Worm (Caenorhabditis elegans) whole organism, L2 larva: ENCODE measurements around the gene pars-1.

Experiments
- C34F6.9 ChIP-seq: fragments of 150-350 bp; optimal IDR thresholded peaks from 2 replicates; lab custom pipeline; 2014; ENCODE audit warnings: missing biosample characterization, missing genetic modification characterization
- F13H6.1 ChIP-seq: sonication (generic microtip); optimal IDR thresholded peaks from 2 replicates; lab custom pipeline; 2016; ENCODE audit warnings: missing genetic modification characterization, missing compliant biosample characterization
- R02D3.7 ChIP-seq: fragments of 150-350 bp; optimal IDR thresholded peaks from 2 replicates; lab custom pipeline; 2014; ENCODE audit warnings: missing biosample characterization, missing genetic modification characterization
- Y55F3AM.14 ChIP-seq: fragments of 200-800 bp; sonication (Bioruptor generic); optimal IDR thresholded peaks from 2 replicates; lab custom pipeline; 2018; ENCODE audit warnings: mild to moderate bottlenecking, missing genetic modification characterization, missing compliant biosample characterization
- ama-1 ChIP-seq: fragments of 150-350 bp; optimal IDR thresholded peaks from 2 replicates; lab custom pipeline; 2018; ENCODE audit warnings: inconsistent platforms
- blmp-1 ChIP-seq: sonication (generic microtip); optimal IDR thresholded peaks from 2 replicates; lab custom pipeline; 2017; ENCODE audit warnings: missing genetic modification characterization, mild to moderate bottlenecking, missing compliant biosample characterization, antibody characterized with exemption, moderate library complexity; ENCODE audit not compliant: insufficient read depth
- ceh-16 ChIP-seq: fragments of 150-350 bp; optimal IDR thresholded peaks from 2 replicates; lab custom pipeline; 2014; ENCODE audit warnings: missing biosample characterization, missing genetic modification characterization
- ceh-82 ChIP-seq: fragments of 150-350 bp; optimal IDR thresholded peaks from 2 replicates; lab custom pipeline; 2014; ENCODE audit warnings: missing biosample characterization, missing genetic modification characterization
- crh-2 ChIP-seq: sonication (generic microtip); optimal IDR thresholded peaks from 2 replicates; lab custom pipeline; 2017; ENCODE audit warnings: missing biosample characterization, missing genetic modification characterization
- egl-27 ChIP-seq: sonication (generic microtip); optimal IDR thresholded peaks from 3 replicates; lab custom pipeline; 2017; ENCODE audit warnings: missing biosample characterization, missing genetic modification reagents, missing genetic modification characterization
- elt-1 ChIP-seq: fragments of 150-350 bp; optimal IDR thresholded peaks from 2 replicates; lab custom pipeline; 2014; ENCODE audit warnings: missing biosample characterization, missing genetic modification characterization
- fos-1 ChIP-seq: fragments of 150-350 bp; optimal IDR thresholded peaks from 2 replicates; lab custom pipeline; 2014; ENCODE audit warnings: missing biosample characterization, missing genetic modification characterization
- gmeb-1 ChIP-seq: fragments of 150-350 bp; optimal IDR thresholded peaks from 2 replicates; lab custom pipeline; 2014; ENCODE audit warnings: missing biosample characterization, missing genetic modification characterization
- lin-13 ChIP-seq: fragments of 150-350 bp; optimal IDR thresholded peaks from 2 replicates; lab custom pipeline; 2014; ENCODE audit warnings: missing biosample characterization, missing genetic modification reagents, missing genetic modification characterization
- lin-39 ChIP-seq: fragments of 150-350 bp; optimal IDR thresholded peaks from 2 replicates; lab custom pipeline; 2014; ENCODE audit warnings: missing biosample characterization, missing genetic modification reagents, missing genetic modification characterization
- lsy-2 ChIP-seq, 2 experiments: fragments of 150-350 bp in 1 of 2; sonication (generic microtip) in 1 of 2; optimal IDR thresholded peaks; 2 replicates each; lab custom pipeline; 2014 to 2017; ENCODE audit warnings: missing biosample characterization in 2 of 2, missing genetic modification characterization in 2 of 2
- mab-5 ChIP-seq: fragments of 150-350 bp; optimal IDR thresholded peaks from 2 replicates; lab custom pipeline; 2014; ENCODE audit warnings: missing biosample characterization, missing genetic modification characterization
- mbf-1 ChIP-seq: sonication (generic microtip); optimal IDR thresholded peaks from 2 replicates; lab custom pipeline; 2017; ENCODE audit warnings: missing biosample characterization, missing genetic modification characterization
- mdl-1 ChIP-seq, 2 experiments: fragments of 150-350 bp in 1 of 2; sonication (generic microtip) in 1 of 2; optimal IDR thresholded peaks; 2 replicates each; lab custom pipeline; 2017; ENCODE audit warnings: missing biosample characterization in 2 of 2, missing genetic modification characterization in 2 of 2
- nhr-129 ChIP-seq: fragments of 150-350 bp; optimal IDR thresholded peaks from 2 replicates; lab custom pipeline; 2014; ENCODE audit warnings: missing biosample characterization, missing genetic modification characterization
- nhr-21 ChIP-seq: fragments of 150-350 bp; optimal IDR thresholded peaks from 2 replicates; lab custom pipeline; 2014; ENCODE audit warnings: missing biosample characterization, missing genetic modification characterization
- nhr-23 ChIP-seq: fragments of 150-350 bp; optimal IDR thresholded peaks from 2 replicates; lab custom pipeline; 2014; ENCODE audit warnings: missing biosample characterization, missing genetic modification reagents, missing genetic modification characterization
- nhr-237 ChIP-seq: fragments of 150-350 bp; optimal IDR thresholded peaks from 2 replicates; lab custom pipeline; 2014; ENCODE audit warnings: missing biosample characterization, missing genetic modification characterization
- nhr-25 ChIP-seq: fragments of 150-350 bp; sonication (generic microtip); optimal IDR thresholded peaks from 3 replicates; lab custom pipeline; 2014; ENCODE audit warnings: missing biosample characterization, missing genetic modification characterization
- nhr-6 ChIP-seq: fragments of 150-350 bp; optimal IDR thresholded peaks from 2 replicates; lab custom pipeline; 2014; ENCODE audit warnings: missing biosample characterization, missing genetic modification characterization
- nhr-77 ChIP-seq: fragments of 150-350 bp; optimal IDR thresholded peaks from 2 replicates; lab custom pipeline; 2014; ENCODE audit warnings: missing biosample characterization, missing genetic modification characterization
- sem-4 ChIP-seq: fragments of 150-350 bp; optimal IDR thresholded peaks from 2 replicates; lab custom pipeline; 2014; ENCODE audit warnings: missing biosample characterization, missing genetic modification reagents, missing genetic modification characterization
- skn-1 ChIP-seq: sonication (generic microtip); optimal IDR thresholded peaks from 2 replicates; lab custom pipeline; 2017; ENCODE audit warnings: missing biosample characterization, missing genetic modification characterization
- sma-3 ChIP-seq: sonication (generic microtip); optimal IDR thresholded peaks from 2 replicates; lab custom pipeline; 2016; ENCODE audit warnings: missing genetic modification reagents, missing genetic modification characterization, missing compliant biosample characterization
- sma-9 ChIP-seq, 2 experiments: fragments of 150-350 bp in 1 of 2; sonication (generic microtip) in 1 of 2; optimal IDR thresholded peaks; 2 replicates each; lab custom pipeline; 2014 to 2016; ENCODE audit warnings: missing genetic modification characterization in 2 of 2, mild to moderate bottlenecking in 1 of 2, missing biosample characterization in 1 of 2, missing compliant biosample characterization in 1 of 2, missing genetic modification reagents in 1 of 2, moderate library complexity in 1 of 2
- snpc-4 ChIP-seq: fragments of 150-350 bp; optimal IDR thresholded peaks from 2 replicates; lab custom pipeline; 2014; ENCODE audit warnings: missing biosample characterization, missing genetic modification characterization
- unc-39 ChIP-seq: fragments of 150-350 bp; optimal IDR thresholded peaks from 2 replicates; lab custom pipeline; 2014; ENCODE audit warnings: missing biosample characterization, missing genetic modification characterization
- unc-55 ChIP-seq: fragments of 150-350 bp; sonication (generic microtip); optimal IDR thresholded peaks from 3 replicates; lab custom pipeline; 2014; ENCODE audit warnings: missing biosample characterization, missing genetic modification reagents, missing genetic modification characterization
- unc-62 ChIP-seq: fragments of 150-350 bp; optimal IDR thresholded peaks from 2 replicates; lab custom pipeline; 2014; ENCODE audit warnings: missing biosample characterization, missing genetic modification reagents, missing genetic modification characterization
- zag-1 ChIP-seq: fragments of 150-350 bp; optimal IDR thresholded peaks from 2 replicates; lab custom pipeline; 2014; ENCODE audit warnings: missing biosample characterization, missing genetic modification characterization
- ztf-1 ChIP-seq: fragments of 200-800 bp; sonication (Bioruptor generic); conservative IDR thresholded peaks from 2 replicates; pipeline ENCODE4 v1.3.6; 2022; ENCODE audit warnings: missing genetic modification characterization, missing compliant biosample characterization
- ztf-4 ChIP-seq: fragments of 150-350 bp; optimal IDR thresholded peaks from 2 replicates; lab custom pipeline; 2014; ENCODE audit warnings: missing biosample characterization, missing genetic modification characterization

Gene pars-1

ce11 chrIII:7258931-7259330 is 20.1 kb downstream of the pars-1 start, which contains the start of gene B0361.4:
Gene B0361.4, plus strand, starts transcription at chrIII:7258991.
- TF ChIP-seq C34F6.9 (tag; lab: Kevin White, UChicago): no peak
- no peak for TF ChIP-seq F13H6.1 (tag; lab: Kevin White, UChicago)
- TF ChIP-seq lin-13 (GFP tag; lab: Kevin White, UChicago): no peak
- TF ChIP-seq gmeb-1 (tag; lab: Kevin White, UChicago): no peak
- no peak for TF ChIP-seq zag-1 (tag; lab: Kevin White, UChicago)
- no peak for TF ChIP-seq mbf-1 (tag; lab: Kevin White, UChicago)
- no peak for TF ChIP-seq nhr-21 (tag; lab: Kevin White, UChicago)
- TF ChIP-seq snpc-4 (tag; lab: Kevin White, UChicago): no peak

ce11 chrIII:7262592-7262991 is 23.8 kb downstream of the pars-1 start:
- no peak for TF ChIP-seq nhr-77 (tag; lab: Kevin White, UChicago)
- no peak for TF ChIP-seq unc-55 (GFP tag; lab: Kevin White, UChicago)
- TF ChIP-seq snpc-4 (tag; lab: Kevin White, UChicago): no peak
- no peak for TF ChIP-seq egl-27 (tag; lab: Kevin White, UChicago)
- no peak for TF ChIP-seq skn-1 (tag; lab: Kevin White, UChicago)
- no peak for TF ChIP-seq fos-1
- TF ChIP-seq sem-4 (tag; lab: Kevin White, UChicago): no peak
- no peak for TF ChIP-seq F13H6.1 (tag; lab: Kevin White, UChicago)
- TF ChIP-seq lin-39 (tag; lab: Kevin White, UChicago): no peak
- TF ChIP-seq ztf-1 (GFP tag; lab: Robert Waterston, UW): no peak
- TF ChIP-seq zag-1 (tag; lab: Kevin White, UChicago): no peak
- no peak for TF ChIP-seq nhr-129
- no peak for TF ChIP-seq mbf-1 (tag; lab: Kevin White, UChicago)
- TF ChIP-seq ama-1 (lab: Kevin White, UChicago): no peak
- no peak for TF ChIP-seq sma-3
- TF ChIP-seq gmeb-1 (tag; lab: Kevin White, UChicago): no peak

- no peak for TF ChIP-seq mab-5 (tag; lab: Kevin White, UChicago)
These were observed 24.2 kb downstream of the pars-1 start for ce11 chrIII:7263028-7263427.

- TF ChIP-seq sma-3: peak; percentile 12
- no peak for TF ChIP-seq ceh-16 (tag; lab: Kevin White, UChicago)
- no peak for TF ChIP-seq nhr-237 (tag; lab: Kevin White, UChicago)
- no peak for TF ChIP-seq nhr-129
- no peak for TF ChIP-seq ceh-82 (tag; lab: Kevin White, UChicago)
- no peak for TF ChIP-seq unc-39
- no peak for TF ChIP-seq C34F6.9 (tag; lab: Kevin White, UChicago)
- no peak for TF ChIP-seq fos-1
- TF ChIP-seq sem-4 (tag; lab: Kevin White, UChicago): no peak
- peak; percentile 13 for TF ChIP-seq nhr-25
- no peak for TF ChIP-seq mdl-1 (tag; optimal IDR thresholded peaks at IDR 0.05; lab: Kevin White, UChicago)
These were observed 32.3 kb downstream of the pars-1 start for ce11 chrIII:7271083-7271482.

ce11 chrIII:7272088-7272487 is 33.3 kb downstream of the pars-1 start:
- peak; percentile 86 for TF ChIP-seq nhr-129
- no peak for TF ChIP-seq egl-27 (tag; lab: Kevin White, UChicago)
- TF ChIP-seq lsy-2 (tag; optimal IDR thresholded peaks at IDR 0.05; lab: Kevin White, UChicago): peak in 1 of 2 experiments; percentile 61
- TF ChIP-seq F13H6.1 (tag; lab: Kevin White, UChicago): peak; percentile 59
- TF ChIP-seq R02D3.7 (tag; lab: Kevin White, UChicago): no peak
- peak; percentile 81 for TF ChIP-seq C34F6.9 (tag; lab: Kevin White, UChicago)
- no peak for TF ChIP-seq zag-1 (tag; lab: Kevin White, UChicago)
- TF ChIP-seq nhr-25: peak; percentile 59
- no peak for TF ChIP-seq ztf-1 (GFP tag; lab: Robert Waterston, UW)
- TF ChIP-seq Y55F3AM.14: no peak
- TF ChIP-seq unc-62 (GFP tag; lab: Kevin White, UChicago): no peak
- TF ChIP-seq mab-5 (tag; lab: Kevin White, UChicago): peak; percentile 70
- TF ChIP-seq ama-1 (lab: Kevin White, UChicago): peak; percentile 68
- TF ChIP-seq nhr-23 (tag; lab: Kevin White, UChicago): no peak
- TF ChIP-seq sma-9 (GFP tag; optimal IDR thresholded peaks at IDR 0.05; lab: Kevin White, UChicago): peak; percentile 77
- TF ChIP-seq sma-9 (tag; optimal IDR thresholded peaks at IDR 0.05; lab: Kevin White, UChicago): no peak
- TF ChIP-seq mdl-1 (tag; optimal IDR thresholded peaks at IDR 0.05; lab: Kevin White, UChicago): peak in 1 of 2 experiments; percentile 25
- no peak for TF ChIP-seq lin-13 (GFP tag; lab: Kevin White, UChicago)
- TF ChIP-seq nhr-6 (tag; lab: Kevin White, UChicago): peak; percentile 35
- peak; percentile 9 for TF ChIP-seq fos-1
- no peak for TF ChIP-seq ztf-4 (tag; lab: Kevin White, UChicago)
- TF ChIP-seq crh-2 (tag; lab: Kevin White, UChicago): peak; percentile 56
- TF ChIP-seq sma-3: peak; percentile 41
- no peak for TF ChIP-seq blmp-1 (tag; lab: Kevin White, UChicago)
- TF ChIP-seq sem-4 (tag; lab: Kevin White, UChicago): no peak
- peak; percentile 7 for TF ChIP-seq unc-55 (GFP tag; lab: Kevin White, UChicago)
- TF ChIP-seq elt-1: no peak
- peak; percentile 28 for TF ChIP-seq gmeb-1 (tag; lab: Kevin White, UChicago)
- no peak for TF ChIP-seq skn-1 (tag; lab: Kevin White, UChicago)
